Worm (Caenorhabditis elegans) whole organism, L1 larva: ENCODE measurements around the gene oac-4.

Experiments
- fkh-10 ChIP-seq: sonication (generic microtip); optimal IDR thresholded peaks from 2 replicates; lab custom pipeline; 2017; ENCODE audit warnings: missing biosample characterization, missing genetic modification reagents, missing genetic modification characterization
- fos-1 ChIP-seq: fragments of 150-350 bp; optimal IDR thresholded peaks from 2 replicates; lab custom pipeline; 2014; ENCODE audit warnings: missing biosample characterization, missing genetic modification characterization
- lin-13 ChIP-seq: fragments of 150-350 bp; optimal IDR thresholded peaks from 2 replicates; lab custom pipeline; 2014; ENCODE audit warnings: missing biosample characterization, missing genetic modification reagents, missing genetic modification characterization
- lin-39 ChIP-seq: fragments of 150-350 bp; optimal IDR thresholded peaks from 2 replicates; lab custom pipeline; 2014; ENCODE audit warnings: missing biosample characterization, missing genetic modification reagents, missing genetic modification characterization

- TF ChIP-seq fos-1 (tag; lab: Kevin White, UChicago) (no peak), lin-13 (GFP tag; lab: Kevin White, UChicago) (no peak), fkh-10 (GFP tag; lab: Kevin White, UChicago) (no peak), lin-39 (tag; lab: Kevin White, UChicago) (no peak)
Measured at ce11 chrII:3832383-3832782, 3.4 kb downstream of the oac-4 start, which contains the start of gene F54D10.9.
